Worm (Caenorhabditis elegans) whole organism, mixed stage, embryonic: ENCODE measurements around the gene K07F5.8.

Experiments used
- bed-3 ChIP-seq: fragments of 200-800 bp; sonication (Bioruptor generic); optimal IDR thresholded peaks from 3 replicates; lab custom pipeline; 2018; ENCODE audit warnings: mild to moderate bottlenecking, missing genetic modification characterization, moderate library complexity, missing compliant biosample characterization
- cnd-1 ChIP-seq: fragments of 200-800 bp; sonication (Bioruptor generic); optimal IDR thresholded peaks from 2 replicates; lab custom pipeline; 2018; ENCODE audit warnings: mild to moderate bottlenecking, missing genetic modification characterization, missing compliant biosample characterization
- elt-1 ChIP-seq: sonication (generic microtip); optimal IDR thresholded peaks from 2 replicates; lab custom pipeline; 2017; ENCODE audit warnings: missing genetic modification characterization, mild to moderate bottlenecking, missing compliant biosample characterization, antibody characterized with exemption, moderate library complexity, borderline replicate concordance; ENCODE audit not compliant: insufficient read depth
- lin-13 ChIP-seq: fragments of 150-350 bp; optimal IDR thresholded peaks from 2 replicates; lab custom pipeline; 2014; ENCODE audit warnings: missing biosample characterization, missing genetic modification characterization
- sem-2 ChIP-seq: fragments of 200-800 bp; sonication (Bioruptor generic); optimal IDR thresholded peaks from 2 replicates; lab custom pipeline; 2018; ENCODE audit warnings: mild to moderate bottlenecking, missing genetic modification characterization, missing compliant biosample characterization
- unc-39 ChIP-seq: fragments of 150-350 bp; optimal IDR thresholded peaks from 2 replicates; lab custom pipeline; 2014; ENCODE audit warnings: missing biosample characterization, missing genetic modification characterization
- ztf-11 ChIP-seq: fragments of 150-350 bp; optimal IDR thresholded peaks from 2 replicates; lab custom pipeline; 2014; ENCODE audit warnings: missing biosample characterization, missing genetic modification characterization

DNA sequence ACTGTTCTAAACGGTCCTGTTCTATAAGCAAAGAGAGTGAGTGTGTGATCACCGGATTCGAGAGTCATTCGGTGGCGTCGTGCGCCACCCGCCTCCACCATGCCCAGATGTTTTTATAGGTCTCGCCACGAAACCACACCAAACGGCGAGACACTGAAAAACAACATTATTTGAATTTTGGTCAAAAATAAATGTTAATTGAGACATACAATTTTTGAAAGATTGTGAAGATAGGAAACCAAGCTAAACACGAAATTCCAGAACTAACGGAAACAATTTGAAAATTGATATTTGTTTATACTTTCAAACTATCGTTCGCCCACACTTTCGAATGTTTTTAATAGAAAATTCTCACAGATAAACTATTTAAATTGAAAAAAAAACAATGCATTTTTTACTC lies 25.0 kb downstream of the K07F5.8 start, which contains the start of gene catp-6:
- TF ChIP-seq cnd-1 (tag; lab: Kevin White, UChicago) (no peak), ztf-11 (tag; lab: Kevin White, UChicago) (no peak), bed-3 (GFP tag; lab: Kevin White, UChicago) (no peak), elt-1 (tag; lab: Kevin White, UChicago) (no peak), unc-39 (no peak), lin-13 (tag; lab: Kevin White, UChicago) (no peak), sem-2 (GFP tag; lab: Kevin White, UChicago) (no peak)
